Fruit fly (Drosophila melanogaster) whole organism, embryonic: ENCODE measurements around the gene mRpS7.

Source experiments
- Aef1 ChIP-seq: fragments of 200-800 bp; sonication (Bioruptor generic); IDR thresholded peaks from 3 replicates; pipeline ENCODE4 v1.3.6; 2022; ENCODE audit warnings: missing biosample characterization, missing genetic modification characterization
- Bgb ChIP-seq: fragments of 200-800 bp; sonication (Bioruptor generic); IDR thresholded peaks from 2 replicates; pipeline ENCODE4 v1.3.6; 2022; ENCODE audit warnings: missing biosample characterization, missing genetic modification characterization; ENCODE audit not compliant: partially characterized antibody
- CG12769 ChIP-seq: fragments of 200-800 bp; sonication (Bioruptor generic); optimal IDR thresholded peaks from 2 replicates; lab custom pipeline; 2019; ENCODE audit warnings: missing biosample characterization, mild to moderate bottlenecking, missing genetic modification characterization, moderate library complexity
- CG14014 ChIP-seq: fragments of 200-800 bp; sonication (Bioruptor generic); IDR thresholded peaks from 2 replicates; pipeline ENCODE4 v1.3.6; 2022; ENCODE audit warnings: missing biosample characterization, missing genetic modification characterization
- CG14860 ChIP-seq: fragments of 200-800 bp; sonication (Bioruptor generic); IDR thresholded peaks from 3 replicates; pipeline ENCODE4 v1.3.6; 2022; ENCODE audit warnings: missing biosample characterization, missing genetic modification characterization; ENCODE audit not compliant: partially characterized antibody
- CG15479 ChIP-seq: fragments of 200-800 bp; sonication (Bioruptor generic); optimal IDR thresholded peaks from 3 replicates; lab custom pipeline; 2019; ENCODE audit warnings: missing biosample characterization, mild to moderate bottlenecking, missing genetic modification characterization, moderate library complexity
- CG15514 ChIP-seq: fragments of 200-800 bp; sonication (Bioruptor generic); optimal IDR thresholded peaks from 3 replicates; lab custom pipeline; 2017; ENCODE audit warnings: missing biosample characterization, missing genetic modification characterization, mild to moderate bottlenecking, moderate library complexity, missing genetic modification reagents
- CG2116 ChIP-seq: fragments of 200-800 bp; sonication (Bioruptor generic); optimal IDR thresholded peaks from 3 replicates; lab custom pipeline; 2018; ENCODE audit warnings: missing biosample characterization, mild to moderate bottlenecking, missing genetic modification characterization
- CG7556 ChIP-seq: fragments of 200-800 bp; sonication (Bioruptor generic); optimal IDR thresholded peaks from 2 replicates; lab custom pipeline; 2017; ENCODE audit warnings: missing biosample characterization, mild to moderate bottlenecking, missing genetic modification characterization
- CG7928 ChIP-seq: fragments of 200-800 bp; sonication (Bioruptor generic); optimal IDR thresholded peaks from 2 replicates; lab custom pipeline; 2017; ENCODE audit warnings: missing biosample characterization, mild to moderate bottlenecking, missing genetic modification characterization
- CG7963 ChIP-seq: fragments of 200-800 bp; sonication (Bioruptor generic); IDR thresholded peaks from 3 replicates; pipeline ENCODE4 v1.3.6; 2022; ENCODE audit warnings: missing biosample characterization, missing genetic modification characterization; ENCODE audit not compliant: partially characterized antibody
- CG9437 ChIP-seq: fragments of 200-800 bp; sonication (Bioruptor generic); optimal IDR thresholded peaks from 2 replicates; lab custom pipeline; 2018; ENCODE audit warnings: missing biosample characterization, mild to moderate bottlenecking, missing genetic modification characterization
- CG9609 ChIP-seq: fragments of 200-800 bp; sonication (Bioruptor generic); optimal IDR thresholded peaks from 3 replicates; lab custom pipeline; 2016; ENCODE audit warnings: missing biosample characterization, missing genetic modification characterization
- CG9817 ChIP-seq: fragments of 200-800 bp; sonication (Bioruptor generic); optimal IDR thresholded peaks from 2 replicates; lab custom pipeline; 2018; ENCODE audit warnings: missing biosample characterization, mild to moderate bottlenecking, missing genetic modification characterization, moderate library complexity
- D19A ChIP-seq: fragments of 200-800 bp; optimal IDR thresholded peaks from 3 replicates; lab custom pipeline; 2019; ENCODE audit warnings: missing biosample characterization, mild to moderate bottlenecking, missing genetic modification characterization, moderate library complexity
- Ets97D ChIP-seq: fragments of 200-800 bp; sonication (Bioruptor generic); optimal IDR thresholded peaks from 3 replicates; lab custom pipeline; 2016; ENCODE audit warnings: missing biosample characterization, missing genetic modification characterization
- Fer2 ChIP-seq: fragments of 200-800 bp; sonication (Bioruptor generic); optimal IDR thresholded peaks from 2 replicates; lab custom pipeline; 2018; ENCODE audit warnings: missing biosample characterization, mild to moderate bottlenecking, missing genetic modification characterization, moderate library complexity
- Gsc ChIP-seq: fragments of 200-800 bp; sonication (Bioruptor generic); IDR thresholded peaks from 2 replicates; pipeline ENCODE4 v1.3.6; 2022; ENCODE audit warnings: missing biosample characterization, missing genetic modification characterization
- Meics ChIP-seq: fragments of 200-800 bp; sonication (Bioruptor generic); optimal IDR thresholded peaks from 2 replicates; lab custom pipeline; 2017; ENCODE audit warnings: missing biosample characterization, mild to moderate bottlenecking, missing genetic modification characterization
- Myb ChIP-seq: fragments of 200-800 bp; sonication (Bioruptor generic); optimal IDR thresholded peaks from 2 replicates; lab custom pipeline; 2016; ENCODE audit warnings: missing biosample characterization, missing genetic modification characterization
- NC2β ChIP-seq: fragments of 200-800 bp; sonication (Bioruptor generic); optimal IDR thresholded peaks from 2 replicates; lab custom pipeline; 2016; ENCODE audit warnings: missing biosample characterization, missing genetic modification characterization
- NK7.1 ChIP-seq: fragments of 200-800 bp; sonication (Bioruptor generic); optimal IDR thresholded peaks from 3 replicates; lab custom pipeline; 2016; ENCODE audit warnings: missing biosample characterization, missing genetic modification characterization
- Optix ChIP-seq: fragments of 200-800 bp; sonication (Bioruptor generic); IDR thresholded peaks from 3 replicates; pipeline ENCODE4 v1.3.6; 2022; ENCODE audit warnings: missing biosample characterization, missing genetic modification characterization
- YL-1 ChIP-seq: fragments of 200-800 bp; sonication (Bioruptor generic); optimal IDR thresholded peaks from 3 replicates; lab custom pipeline; 2017; ENCODE audit warnings: missing biosample characterization, mild to moderate bottlenecking, missing genetic modification characterization
- ab ChIP-seq: fragments of 200-800 bp; sonication (Bioruptor generic); optimal IDR thresholded peaks from 2 replicates; lab custom pipeline; 2016; ENCODE audit warnings: missing biosample characterization, missing genetic modification characterization
- abd-A ChIP-seq: fragments of 200-800 bp; sonication (Bioruptor generic); optimal IDR thresholded peaks from 3 replicates; lab custom pipeline; 2019; ENCODE audit warnings: missing biosample characterization, mild to moderate bottlenecking, missing genetic modification characterization, moderate library complexity
- ac ChIP-seq: fragments of 200-800 bp; sonication (Bioruptor generic); optimal IDR thresholded peaks from 3 replicates; lab custom pipeline; 2017; ENCODE audit warnings: missing biosample characterization, mild to moderate bottlenecking, missing genetic modification characterization
- ara ChIP-seq: fragments of 200-800 bp; sonication (Bioruptor generic); IDR thresholded peaks from 2 replicates; pipeline ENCODE4 v1.3.6; 2022; ENCODE audit warnings: missing biosample characterization, missing genetic modification characterization
- ato ChIP-seq: fragments of 200-800 bp; sonication (Bioruptor generic); IDR thresholded peaks from 2 replicates; pipeline ENCODE4 v1.3.6; 2022; ENCODE audit warnings: missing biosample characterization, missing genetic modification characterization; ENCODE audit not compliant: partially characterized antibody
- chinmo ChIP-seq: fragments of 200-800 bp; sonication (Bioruptor generic); IDR thresholded peaks from 4 replicates; pipeline ENCODE4 v1.3.6; 2022; ENCODE audit warnings: missing biosample characterization, missing genetic modification characterization; ENCODE audit not compliant: partially characterized antibody
- dimm ChIP-seq: fragments of 200-800 bp; sonication (Bioruptor generic); IDR thresholded peaks from 2 replicates; pipeline ENCODE4 v1.3.6; 2022; ENCODE audit warnings: missing biosample characterization, missing genetic modification characterization
- eve ChIP-seq, 2 experiments: fragments of >200 bp; optimal IDR thresholded peaks; 2 replicates each; lab custom pipeline; 2017; ENCODE audit warnings: missing biosample characterization in 2 of 2, missing genetic modification characterization in 2 of 2
- exex ChIP-seq: fragments of 200-800 bp; sonication (Bioruptor generic); optimal IDR thresholded peaks from 4 replicates; lab custom pipeline; 2018; ENCODE audit warnings: missing biosample characterization, mild to moderate bottlenecking, missing genetic modification characterization, moderate library complexity
- hb ChIP-seq: fragments of 200-800 bp; sonication (Bioruptor generic); IDR thresholded peaks from 3 replicates; pipeline ENCODE4 v1.3.6; 2022; ENCODE audit warnings: missing biosample characterization, missing genetic modification characterization; ENCODE audit not compliant: partially characterized antibody
- inv ChIP-seq: fragments of 200-800 bp; sonication (Bioruptor generic); IDR thresholded peaks from 2 replicates; pipeline ENCODE4 v1.3.6; 2022; ENCODE audit warnings: missing biosample characterization, missing genetic modification characterization; ENCODE audit not compliant: partially characterized antibody
- maf-S ChIP-seq: fragments of 200-800 bp; sonication (Bioruptor generic); optimal IDR thresholded peaks from 2 replicates; lab custom pipeline; 2016; ENCODE audit warnings: missing biosample characterization, missing genetic modification characterization
- odd ChIP-seq: fragments of 200-800 bp; sonication (Bioruptor generic); optimal IDR thresholded peaks from 2 replicates; lab custom pipeline; 2017; ENCODE audit warnings: missing biosample characterization, mild to moderate bottlenecking, missing genetic modification characterization
- repo ChIP-seq: fragments of 200-800 bp; sonication (Bioruptor generic); optimal IDR thresholded peaks from 2 replicates; lab custom pipeline; 2016; ENCODE audit warnings: missing biosample characterization, missing genetic modification characterization
- sens ChIP-seq: fragments of 200-800 bp; sonication (Bioruptor generic); peaks from one replicate; lab custom pipeline; 2016; ENCODE audit warnings: missing biosample characterization, missing genetic modification characterization
- sna ChIP-seq: fragments of 200-800 bp; sonication (Bioruptor generic); IDR thresholded peaks from 2 replicates; pipeline ENCODE4 v1.3.6; 2022; ENCODE audit warnings: missing biosample characterization, missing genetic modification characterization; ENCODE audit not compliant: partially characterized antibody
- ssp ChIP-seq: fragments of 200-800 bp; sonication (Bioruptor generic); IDR thresholded peaks from 2 replicates; pipeline ENCODE4 v1.3.6; 2022; ENCODE audit warnings: missing biosample characterization, missing genetic modification characterization
- sug ChIP-seq: fragments of 200-800 bp; optimal IDR thresholded peaks from 2 replicates; lab custom pipeline; 2019; ENCODE audit warnings: missing biosample characterization, mild to moderate bottlenecking, missing genetic modification characterization, moderate library complexity
- tna ChIP-seq: fragments of 200-800 bp; sonication (Bioruptor generic); IDR thresholded peaks from 2 replicates; pipeline ENCODE4 v1.3.6; 2022; ENCODE audit warnings: missing biosample characterization, missing genetic modification characterization; ENCODE audit not compliant: partially characterized antibody
- toy ChIP-seq: fragments of 200-800 bp; sonication (Bioruptor generic); IDR thresholded peaks from 2 replicates; pipeline ENCODE4 v1.3.6; 2022; ENCODE audit warnings: missing biosample characterization, missing genetic modification characterization
- twi ChIP-seq: fragments of 200-800 bp; optimal IDR thresholded peaks from 2 replicates; lab custom pipeline; 2019; ENCODE audit warnings: missing biosample characterization, mild to moderate bottlenecking, missing genetic modification characterization, moderate library complexity
- unc-4 ChIP-seq: fragments of 200-800 bp; sonication (Bioruptor generic); IDR thresholded peaks from 2 replicates; pipeline ENCODE4 v1.3.6; 2022; ENCODE audit warnings: missing biosample characterization, missing genetic modification characterization; ENCODE audit not compliant: partially characterized antibody
- unpg ChIP-seq: fragments of 200-800 bp; sonication (Bioruptor generic); optimal IDR thresholded peaks from 3 replicates; lab custom pipeline; 2018; ENCODE audit warnings: missing biosample characterization, mild to moderate bottlenecking, missing genetic modification characterization, moderate library complexity
- vnd ChIP-seq: fragments of 200-800 bp; sonication (Bioruptor generic); IDR thresholded peaks from 3 replicates; pipeline ENCODE4 v1.3.6; 2022; ENCODE audit warnings: missing biosample characterization, missing genetic modification characterization; ENCODE audit not compliant: partially characterized antibody
- yki ChIP-seq: fragments of >200 bp; optimal IDR thresholded peaks from 3 replicates; lab custom pipeline; 2018
- zen2 ChIP-seq: fragments of 200-800 bp; sonication (Bioruptor generic); IDR thresholded peaks from 3 replicates; pipeline ENCODE4 v1.3.6; 2022; ENCODE audit warnings: missing biosample characterization, missing genetic modification characterization; ENCODE audit not compliant: partially characterized antibody
- zf30C ChIP-seq: fragments of 200-800 bp; sonication (Bioruptor generic); optimal IDR thresholded peaks from 3 replicates; lab custom pipeline; 2018; ENCODE audit warnings: missing biosample characterization, mild to moderate bottlenecking, missing genetic modification characterization

Gene mRpS7

dm6 chr2L:10418981-10419380 is 32.5 kb downstream of the mRpS7 start, which contains the start of gene RfC3 (continued):
- TF ChIP-seq CG14014 (GFP tag; lab: Robert Waterston, UW) (no peak), repo (GFP tag; lab: Kevin White, UChicago) (no peak), Gsc (no peak), twi (no peak), zf30C (GFP tag; lab: Kevin White, UChicago) (no peak), Bgb (GFP tag; lab: Robert Waterston, UW) (peak; percentile 83), YL-1 (GFP tag; lab: Kevin White, UChicago) (peak; percentile 38), ssp (GFP tag; lab: Robert Waterston, UW) (no peak), odd (GFP tag; lab: Kevin White, UChicago) (no peak), D19A (tag; lab: Kevin White, UChicago) (no peak), eve (GFP tag; optimal IDR thresholded peaks at IDR 0.05; lab: Kevin White, UChicago) (no peak), tna (peak; percentile 97), yki (lab: Kevin White, UChicago) (no peak), Optix (GFP tag; lab: Robert Waterston, UW) (no peak), NC2β (GFP tag; lab: Kevin White, UChicago) (no peak), zen2 (peak; percentile 96), CG7928 (GFP tag; lab: Kevin White, UChicago) (no peak), sens (no peak), abd-A (no peak), Fer2 (tag; lab: Kevin White, UChicago) (no peak), unc-4 (GFP tag; lab: Robert Waterston, UW) (peak; percentile 75), Aef1 (GFP tag; lab: Robert Waterston, UW) (no peak), chinmo (GFP tag; lab: Robert Waterston, UW) (peak; percentile 84; the same call in 1 of the 4 replicates), CG9817 (no peak), ato (peak; percentile 94), toy (no peak), CG7963 (GFP tag; lab: Robert Waterston, UW) (peak; percentile 94), unpg (GFP tag; lab: Kevin White, UChicago) (no peak), CG9609 (GFP tag; lab: Kevin White, UChicago) (no peak), CG15514 (GFP tag; lab: Kevin White, UChicago) (no peak), ac (GFP tag; lab: Kevin White, UChicago) (no peak), CG14860 (GFP tag; lab: Robert Waterston, UW) (peak; percentile 91), vnd (GFP tag; lab: Robert Waterston, UW) (peak; percentile 87), sna (GFP tag; lab: Robert Waterston, UW) (peak; percentile 79), Meics (no peak), ara (GFP tag; lab: Robert Waterston, UW) (no peak), CG2116 (peak; percentile 94), exex (tag; lab: Kevin White, UChicago) (no peak), CG9437 (GFP tag; lab: Kevin White, UChicago) (no peak), Myb (peak; percentile 85), NK7.1 (no peak), inv (peak; percentile 89), dimm (GFP tag; lab: Robert Waterston, UW) (no peak), maf-S (GFP tag; lab: Kevin White, UChicago) (no peak), CG7556 (GFP tag; lab: Kevin White, UChicago) (no peak), Ets97D (GFP tag; lab: Kevin White, UChicago) (no peak), ab (GFP tag; lab: Kevin White, UChicago) (no peak), hb (GFP tag; lab: Robert Waterston, UW) (peak; percentile 80), CG12769 (tag; lab: Kevin White, UChicago) (no peak), sug (tag; lab: Kevin White, UChicago) (peak; percentile 20), CG15479 (GFP tag; lab: Kevin White, UChicago) (no peak)
